In genomic region chrII:8124867-8125266, ce11 we compare ENCODE assay signal across 7 worm cellular contexts.
TF ChIP-seq lines count a peak whose summit lies in the region.

Gene ire-1 (minus strand): TSS chrII:8124910.

TF ChIP-seq in whole organism, L1 larva, 84 proteins besides CTCF, POLR2A, EP300 and RAD21 (continues in another document):
- TF ChIP-seq mep-1 (tag; optimal IDR thresholded peaks at IDR 0.05; lab: Kevin White, UChicago) (peak; percentile 78), skn-1 (tag; optimal IDR thresholded peaks at IDR 0.05; lab: Kevin White, UChicago) (peak; percentile 80), lin-15B (tag; optimal IDR thresholded peaks at IDR 0.05; lab: Kevin White, UChicago) (peak; percentile 37), unc-30 (tag; optimal IDR thresholded peaks at IDR 0.05; lab: Kevin White, UChicago) (no peak), jun-1 (tag; optimal IDR thresholded peaks at IDR 0.05; lab: Kevin White, UChicago) (peak; percentile 12), tbx-2 (tag; optimal IDR thresholded peaks at IDR 0.05; lab: Kevin White, UChicago) (peak; percentile 26), mdl-1 (tag; optimal IDR thresholded peaks at IDR 0.05; lab: Kevin White, UChicago) (peak in 1 of 2 experiments; percentile 53), isw-1 (GFP tag; IDR thresholded peaks at IDR 0.05; lab: Robert Waterston, UW) (peak; percentile 50), fos-1 (tag; optimal IDR thresholded peaks at IDR 0.05; lab: Kevin White, UChicago) (peak; percentile 35), nhr-47 (tag; optimal IDR thresholded peaks at IDR 0.05; lab: Kevin White, UChicago) (peak; percentile 52), F16B12.6 (tag; optimal IDR thresholded peaks at IDR 0.05; lab: Kevin White, UChicago) (peak; percentile 85), lin-13 (GFP tag; optimal IDR thresholded peaks at IDR 0.05; lab: Kevin White, UChicago) (no peak), unc-130 (tag; optimal IDR thresholded peaks at IDR 0.05; lab: Kevin White, UChicago) (peak; percentile 80)

TF ChIP-seq in whole organism, L2 larva, 48 proteins besides CTCF, POLR2A, EP300 and RAD21 (continues in another document):
- peak; percentile 94 for TF ChIP-seq unc-55 (GFP tag; optimal IDR thresholded peaks at IDR 0.05; lab: Kevin White, UChicago)
- peak; percentile 64 for TF ChIP-seq fos-1 (tag; optimal IDR thresholded peaks at IDR 0.05; lab: Kevin White, UChicago)
- peak; percentile 71 for TF ChIP-seq C34F6.9 (tag; optimal IDR thresholded peaks at IDR 0.05; lab: Kevin White, UChicago)
- no peak for TF ChIP-seq nhr-12 (tag; optimal IDR thresholded peaks at IDR 0.05; lab: Kevin White, UChicago)
- peak; percentile 69 for TF ChIP-seq lin-11 (tag; optimal IDR thresholded peaks at IDR 0.05; lab: Kevin White, UChicago)
- peak; percentile 40 for TF ChIP-seq snpc-4 (tag; optimal IDR thresholded peaks at IDR 0.05; lab: Kevin White, UChicago)
- peak; percentile 49 for TF ChIP-seq sma-9 (GFP tag; optimal IDR thresholded peaks at IDR 0.05; lab: Kevin White, UChicago)
- no peak for TF ChIP-seq sma-9 (tag; optimal IDR thresholded peaks at IDR 0.05; lab: Kevin White, UChicago)
- TF ChIP-seq nhr-129 (tag; optimal IDR thresholded peaks at IDR 0.05; lab: Kevin White, UChicago): peak; percentile 76
- peak; percentile 32 for TF ChIP-seq F13H6.1 (tag; optimal IDR thresholded peaks at IDR 0.05; lab: Kevin White, UChicago)
- TF ChIP-seq lsy-2 (tag; optimal IDR thresholded peaks at IDR 0.05; lab: Kevin White, UChicago): peak; percentile 93 to 99
- TF ChIP-seq gmeb-1 (tag; optimal IDR thresholded peaks at IDR 0.05; lab: Kevin White, UChicago): peak; percentile 49
- TF ChIP-seq blmp-1 (tag; optimal IDR thresholded peaks at IDR 0.05; lab: Kevin White, UChicago; ENCODE audit: insufficient read depth): peak; percentile 9

TF ChIP-seq in whole organism, L3 larva, 47 proteins besides CTCF, POLR2A, EP300 and RAD21 (continues in another document):
- TF ChIP-seq ztf-11 (tag; optimal IDR thresholded peaks at IDR 0.05; lab: Kevin White, UChicago) (no peak), jun-1 (tag; optimal IDR thresholded peaks at IDR 0.05; lab: Kevin White, UChicago) (no peak), fkh-2 (tag; optimal IDR thresholded peaks at IDR 0.05; lab: Kevin White, UChicago) (no peak), tbx-2 (tag; optimal IDR thresholded peaks at IDR 0.05; lab: Kevin White, UChicago) (no peak), nhr-12 (tag; optimal IDR thresholded peaks at IDR 0.05; lab: Kevin White, UChicago) (no peak), nhr-43 (tag; optimal IDR thresholded peaks at IDR 0.05; lab: Kevin White, UChicago; ENCODE audit: poor library complexity, severe bottlenecking) (peak; percentile 46), daf-12 (tag; optimal IDR thresholded peaks at IDR 0.05; lab: Kevin White, UChicago) (no peak), R02D3.7 (tag; optimal IDR thresholded peaks at IDR 0.05; lab: Kevin White, UChicago) (no peak), elt-2 (tag; optimal IDR thresholded peaks at IDR 0.05; lab: Kevin White, UChicago) (peak; percentile 48), unc-39 (tag; optimal IDR thresholded peaks at IDR 0.05; lab: Kevin White, UChicago) (no peak), lin-39 (tag; optimal IDR thresholded peaks at IDR 0.05; lab: Kevin White, UChicago) (peak; percentile 21), unc-62 (GFP tag; optimal IDR thresholded peaks at IDR 0.05; lab: Kevin White, UChicago) (no peak), ZK546.5 (tag; optimal IDR thresholded peaks at IDR 0.05; lab: Kevin White, UChicago) (no peak), nhr-237 (tag; optimal IDR thresholded peaks at IDR 0.05; lab: Kevin White, UChicago) (no peak)

TF ChIP-seq in whole organism, L4 larva, 104 proteins besides CTCF, POLR2A, EP300 and RAD21 (continues in another document):
- TF ChIP-seq hmg-1.1 (GFP tag; IDR thresholded peaks at IDR 0.05; lab: Robert Waterston, UW) (peak; percentile 38; the same call in 1 of the 2 replicates), mxl-3 (GFP tag; optimal IDR thresholded peaks at IDR 0.05; lab: Kevin White, UChicago) (peak; percentile 15), mep-1 (tag; optimal IDR thresholded peaks at IDR 0.05; lab: Kevin White, UChicago) (peak; percentile 70), mes-2 (tag; optimal IDR thresholded peaks at IDR 0.05; lab: Kevin White, UChicago; ENCODE audit: poor library complexity, severe bottlenecking) (peak; percentile 75), dpl-1 (GFP tag; optimal IDR thresholded peaks at IDR 0.05; lab: Kevin White, UChicago) (peak; percentile 69), lsy-2 (tag; optimal IDR thresholded peaks at IDR 0.05; lab: Kevin White, UChicago) (peak; percentile 90 to 99), F44E2.7 (GFP tag; IDR thresholded peaks at IDR 0.05; lab: Robert Waterston, UW) (no peak), F26F4.8 (GFP tag; conservative IDR thresholded peaks at IDR 0.05; lab: Robert Waterston, UW) (no peak), Y48G9A.11 (GFP tag; IDR thresholded peaks at IDR 0.05; lab: Robert Waterston, UW) (no peak), lin-38 (GFP tag; IDR thresholded peaks at IDR 0.05; lab: Robert Waterston, UW) (peak; percentile 54), ceh-32 (tag; optimal IDR thresholded peaks at IDR 0.05; lab: Kevin White, UChicago; ENCODE audit: poor library complexity) (no peak), dve-1 (tag; optimal IDR thresholded peaks at IDR 0.05; lab: Kevin White, UChicago; ENCODE audit: insufficient read depth) (peak; percentile 72), rbr-2 (tag; optimal IDR thresholded peaks at IDR 0.05; lab: Kevin White, UChicago) (peak; percentile 6)

TF ChIP-seq in whole organism, late embryonic, 69 proteins besides CTCF, POLR2A, EP300 and RAD21:
- TF ChIP-seq dve-1 (tag; optimal IDR thresholded peaks at IDR 0.05; lab: Kevin White, UChicago) (peak; percentile 53), ceh-2 (tag; optimal IDR thresholded peaks at IDR 0.05; lab: Kevin White, UChicago) (no peak), unc-42 (tag; optimal IDR thresholded peaks at IDR 0.05; lab: Kevin White, UChicago) (peak; percentile 34), pha-4 (tag; optimal IDR thresholded peaks at IDR 0.05; lab: Kevin White, UChicago) (no peak), pax-1 (tag; optimal IDR thresholded peaks at IDR 0.05; lab: Kevin White, UChicago) (no peak), ceh-31 (tag; optimal IDR thresholded peaks at IDR 0.05; lab: Kevin White, UChicago) (peak; percentile 37), ceh-24 (tag; optimal IDR thresholded peaks at IDR 0.05; lab: Kevin White, UChicago) (no peak), zip-5 (tag; optimal IDR thresholded peaks at IDR 0.05; lab: Kevin White, UChicago) (no peak), elt-2 (tag; optimal IDR thresholded peaks at IDR 0.05; lab: Kevin White, UChicago) (peak; percentile 3), unc-3 (GFP tag; conservative IDR thresholded peaks at IDR 0.05; lab: Robert Waterston, UW) (peak; percentile 13; the same call in 1 of the 2 replicates), unc-3 (tag; optimal IDR thresholded peaks at IDR 0.05; lab: Kevin White, UChicago) (no peak), nfya-1 (tag; optimal IDR thresholded peaks at IDR 0.05; lab: Kevin White, UChicago) (peak; percentile 73)

TF ChIP-seq in whole organism, mixed stage, embryonic, 35 proteins besides CTCF, POLR2A, EP300 and RAD21:
- TF ChIP-seq lin-13 (tag; optimal IDR thresholded peaks at IDR 0.05; lab: Kevin White, UChicago) (peak; percentile 7), hlh-1 (tag; optimal IDR thresholded peaks at IDR 0.05; lab: Kevin White, UChicago) (peak; percentile 10), mep-1 (tag; optimal IDR thresholded peaks at IDR 0.05; lab: Kevin White, UChicago) (peak; percentile 62), unc-120 (tag; optimal IDR thresholded peaks at IDR 0.05; lab: Kevin White, UChicago; ENCODE audit: poor library complexity, severe bottlenecking) (peak; percentile 3), pha-4 (tag; optimal IDR thresholded peaks at IDR 0.05; lab: Kevin White, UChicago) (peak; percentile 67), nhr-237 (tag; optimal IDR thresholded peaks at IDR 0.05; lab: Kevin White, UChicago) (peak; percentile 47), bed-3 (GFP tag; optimal IDR thresholded peaks at IDR 0.05; lab: Kevin White, UChicago) (no peak), lsy-2 (tag; optimal IDR thresholded peaks at IDR 0.05; lab: Kevin White, UChicago) (peak; percentile 99), nhr-12 (tag; optimal IDR thresholded peaks at IDR 0.05; lab: Kevin White, UChicago) (no peak)
TF ChIP-seq in whole organism, mixed stage, embryonic: peak in this region for 7.

TF ChIP-seq in whole organism, young adult, 124 proteins besides CTCF, POLR2A, EP300 and RAD21 (continues in another document):
- TF ChIP-seq B0019.2 (GFP tag; conservative IDR thresholded peaks at IDR 0.05; lab: Robert Waterston, UW) (peak; percentile 31; the same call in 1 of the 2 replicates), ztf-25 (GFP tag; IDR thresholded peaks at IDR 0.05; lab: Robert Waterston, UW) (no peak), madf-8 (GFP tag; conservative IDR thresholded peaks at IDR 0.05; lab: Robert Waterston, UW) (no peak), pha-4 (tag; optimal IDR thresholded peaks at IDR 0.05; lab: Kevin White, UChicago) (peak; percentile 73), fkh-3 (tag; optimal IDR thresholded peaks at IDR 0.05; lab: Kevin White, UChicago) (no peak), ceh-100 (GFP tag; IDR thresholded peaks at IDR 0.05; lab: Robert Waterston, UW) (peak; percentile 41; the same call in 1 of the 2 replicates), K11D2.4 (GFP tag; IDR thresholded peaks at IDR 0.05; lab: Robert Waterston, UW) (no peak), ceh-91 (GFP tag; IDR thresholded peaks at IDR 0.05; lab: Robert Waterston, UW) (no peak), nhr-90 (tag; optimal IDR thresholded peaks at IDR 0.05; lab: Kevin White, UChicago) (no peak), hmg-1.2 (GFP tag; IDR thresholded peaks at IDR 0.05; lab: Robert Waterston, UW) (peak; percentile 25; the same call in 1 of the 2 replicates), ztf-18 (tag; optimal IDR thresholded peaks at IDR 0.05; lab: Kevin White, UChicago) (peak; percentile 28), bed-1 (GFP tag; IDR thresholded peaks at IDR 0.05; lab: Robert Waterston, UW) (no peak), zfh-2 (GFP tag; conservative IDR thresholded peaks at IDR 0.05; lab: Robert Waterston, UW) (no peak), Y95B8A.8 (GFP tag; IDR thresholded peaks at IDR 0.05; lab: Robert Waterston, UW) (peak; percentile 47; the same call in 1 of the 2 replicates), die-1 (tag; optimal IDR thresholded peaks at IDR 0.05; lab: Kevin White, UChicago) (no peak), attf-5 (GFP tag; optimal IDR thresholded peaks at IDR 0.05; lab: Kevin White, UChicago) (peak; percentile 74), F23B12.7 (tag; optimal IDR thresholded peaks at IDR 0.05; lab: Kevin White, UChicago; ENCODE audit: insufficient read depth) (peak; percentile 64), F10E7.11 (tag; optimal IDR thresholded peaks at IDR 0.05; lab: Kevin White, UChicago) (no peak), K12H6.12 (tag; optimal IDR thresholded peaks at IDR 0.05; lab: Kevin White, UChicago) (peak; percentile 33), lin-54 (GFP tag; optimal IDR thresholded peaks at IDR 0.05; lab: Kevin White, UChicago) (no peak), hsf-1 (GFP tag; IDR thresholded peaks at IDR 0.05; lab: Robert Waterston, UW) (no peak), D2030.7 (GFP tag; IDR thresholded peaks at IDR 0.05; lab: Robert Waterston, UW) (peak; percentile 12; the same call in 1 of the 2 replicates), egl-18 (GFP tag; IDR thresholded peaks at IDR 0.05; lab: Robert Waterston, UW) (no peak), B0336.3 (GFP tag; IDR thresholded peaks at IDR 0.05; lab: Robert Waterston, UW) (no peak)
